Fruit fly (Drosophila melanogaster) whole organism, prepupa: ENCODE measurements around the gene CG14507.

ENCODE experiments used
- CG32006 ChIP-seq: fragments of 200-800 bp; sonication (Bioruptor generic); optimal IDR thresholded peaks from 3 replicates; lab custom pipeline; 2017; ENCODE audit warnings: missing biosample characterization, mild to moderate bottlenecking, missing genetic modification characterization
- CG6792 ChIP-seq: fragments of 200-800 bp; sonication (Bioruptor generic); optimal IDR thresholded peaks from 3 replicates; lab custom pipeline; 2016; ENCODE audit warnings: missing biosample characterization, missing genetic modification characterization
- CG6808 ChIP-seq: fragments of 200-800 bp; sonication (Bioruptor generic); optimal IDR thresholded peaks from 3 replicates; lab custom pipeline; 2017; ENCODE audit warnings: missing biosample characterization, missing genetic modification characterization, mild to moderate bottlenecking, moderate library complexity, missing genetic modification reagents
- CG6854 ChIP-seq: fragments of 200-800 bp; sonication (Bioruptor generic); optimal IDR thresholded peaks from 2 replicates; lab custom pipeline; 2017; ENCODE audit warnings: missing biosample characterization, mild to moderate bottlenecking, missing genetic modification characterization
- Ets21C ChIP-seq: fragments of 200-800 bp; sonication (Bioruptor generic); optimal IDR thresholded peaks from 3 replicates; lab custom pipeline; 2016; ENCODE audit warnings: missing biosample characterization, missing genetic modification characterization
- Hr39 ChIP-seq: fragments of 200-800 bp; sonication (Bioruptor generic); optimal IDR thresholded peaks from 2 replicates; lab custom pipeline; 2016; ENCODE audit warnings: missing biosample characterization, missing genetic modification characterization
- Lpt ChIP-seq: fragments of 200-800 bp; sonication (Bioruptor generic); optimal IDR thresholded peaks from 3 replicates; lab custom pipeline; 2016; ENCODE audit warnings: missing biosample characterization, missing genetic modification characterization
- OdsH ChIP-seq: fragments of 200-800 bp; sonication (Bioruptor generic); optimal IDR thresholded peaks from 3 replicates; lab custom pipeline; 2016; ENCODE audit warnings: missing biosample characterization, missing genetic modification characterization
- cyc ChIP-seq: fragments of 200-800 bp; sonication (Bioruptor generic); optimal IDR thresholded peaks from 3 replicates; lab custom pipeline; 2016; ENCODE audit warnings: missing biosample characterization, missing genetic modification characterization
- eg ChIP-seq: fragments of 200-800 bp; sonication (Bioruptor generic); IDR thresholded peaks from 3 replicates; pipeline ENCODE4 v1.3.6; 2022; ENCODE audit warnings: missing biosample characterization, missing genetic modification characterization
- fd85E ChIP-seq: fragments of 200-800 bp; sonication (Bioruptor generic); optimal IDR thresholded peaks from 3 replicates; lab custom pipeline; 2016; ENCODE audit warnings: missing biosample characterization, missing genetic modification characterization
- pdm3 ChIP-seq: fragments of 200-800 bp; sonication (Bioruptor generic); optimal IDR thresholded peaks from 3 replicates; lab custom pipeline; 2016; ENCODE audit warnings: missing biosample characterization, missing genetic modification characterization
- vri ChIP-seq: fragments of 200-800 bp; sonication (Bioruptor generic); optimal IDR thresholded peaks from 3 replicates; lab custom pipeline; 2016; ENCODE audit warnings: missing biosample characterization, mild to moderate bottlenecking, missing genetic modification characterization

DNA sequence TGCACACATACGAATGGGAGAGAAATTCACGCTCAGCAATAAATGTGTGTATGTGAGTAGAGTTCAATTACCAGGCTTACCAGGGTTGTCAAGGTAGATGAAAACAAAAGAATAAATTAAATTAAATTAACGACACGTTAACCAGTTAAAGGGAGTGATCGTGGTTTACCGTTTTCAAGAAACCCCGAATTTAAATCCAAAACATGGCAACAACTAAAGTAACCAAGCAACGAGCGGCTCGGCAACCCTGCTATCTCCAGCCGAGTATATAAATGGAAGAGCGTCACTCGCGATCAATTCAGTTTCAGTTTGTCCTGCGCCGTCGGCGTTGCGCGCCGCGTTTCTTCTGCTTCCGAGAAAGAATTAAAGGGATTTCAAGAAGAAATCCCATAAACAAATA is 13.3 kb downstream of the CG14507 start:
- peak; percentile 99 for TF ChIP-seq CG6808 (GFP tag; lab: Kevin White, UChicago)
- TF ChIP-seq Ets21C (GFP tag; lab: Kevin White, UChicago) = peak; percentile 99
- peak; percentile 100 for TF ChIP-seq OdsH (GFP tag; lab: Kevin White, UChicago)
- TF ChIP-seq CG32006 (GFP tag; lab: Kevin White, UChicago) = peak; percentile 100
- peak; percentile 100 for TF ChIP-seq pdm3 (GFP tag; lab: Kevin White, UChicago)
- TF ChIP-seq Hr39 = peak; percentile 99
- TF ChIP-seq CG6854 (GFP tag; lab: Kevin White, UChicago) = peak; percentile 100
- peak; percentile 100 for TF ChIP-seq cyc (GFP tag; lab: Kevin White, UChicago)
- peak; percentile 100 for TF ChIP-seq vri (GFP tag; lab: Kevin White, UChicago)
- peak; percentile 100 for TF ChIP-seq Lpt (GFP tag; lab: Kevin White, UChicago)
- TF ChIP-seq eg (GFP tag; lab: Robert Waterston, UW) = peak; percentile 100
- peak; percentile 100 for TF ChIP-seq CG6792 (GFP tag; lab: Kevin White, UChicago)
- TF ChIP-seq fd85E (GFP tag; lab: Kevin White, UChicago) = peak; percentile 98
